Worm (Caenorhabditis elegans) whole organism, L3 larva: ENCODE data around the gene arrd-14.

Source experiments
- elt-1 ChIP-seq: fragments of 150-350 bp; optimal IDR thresholded peaks from 2 replicates; lab custom pipeline; 2014; ENCODE audit warnings: missing biosample characterization, missing genetic modification characterization
- nhr-28 ChIP-seq: fragments of 150-350 bp; optimal IDR thresholded peaks from 2 replicates; lab custom pipeline; 2014; ENCODE audit warnings: missing biosample characterization, missing genetic modification characterization
- skn-1 ChIP-seq: fragments of 150-350 bp; optimal IDR thresholded peaks from 2 replicates; lab custom pipeline; 2014; ENCODE audit warnings: missing biosample characterization, missing genetic modification characterization
- unc-62 ChIP-seq: fragments of 150-350 bp; sonication (generic microtip); optimal IDR thresholded peaks from 4 replicates; lab custom pipeline; 2014; ENCODE audit warnings: missing biosample characterization, missing genetic modification reagents, missing genetic modification characterization

DNA sequence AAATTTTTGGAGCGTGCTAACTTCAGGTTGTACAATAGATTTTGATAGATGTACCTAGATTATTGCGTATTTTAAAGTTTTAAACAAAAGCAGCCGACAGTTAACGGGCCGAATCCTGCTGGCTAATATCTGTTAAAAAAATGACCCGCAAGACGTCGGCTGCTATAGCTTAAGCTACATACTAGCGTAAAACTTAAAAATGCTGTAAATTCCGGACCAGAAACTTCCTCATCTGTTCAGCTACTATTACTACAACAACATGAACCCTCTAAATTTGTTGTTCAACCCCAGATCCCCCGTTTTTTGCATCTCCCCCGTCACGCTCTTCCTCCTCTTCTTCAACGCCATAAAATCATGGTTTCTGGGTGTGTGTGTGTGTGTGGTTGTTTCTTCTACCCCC lies 34.8 kb downstream of the arrd-14 start:
- TF ChIP-seq skn-1 (tag; lab: Kevin White, UChicago) (no peak), unc-62 (GFP tag; lab: Kevin White, UChicago) (no peak), elt-1 (tag; lab: Kevin White, UChicago) (no peak), nhr-28 (no peak)
